Worm (Caenorhabditis elegans) whole organism, L3 larva: ENCODE data around the gene R02E12.4.

ENCODE experiments used
- egl-27 ChIP-seq: sonication (generic microtip); optimal IDR thresholded peaks from 4 replicates; lab custom pipeline; 2017; ENCODE audit warnings: missing biosample characterization, missing genetic modification reagents, missing genetic modification characterization
- fkh-10 ChIP-seq: sonication (generic microtip); optimal IDR thresholded peaks from 2 replicates; lab custom pipeline; 2017; ENCODE audit warnings: missing biosample characterization, missing genetic modification reagents, missing genetic modification characterization
- hmg-11 ChIP-seq: sonication (generic microtip); optimal IDR thresholded peaks from 2 replicates; lab custom pipeline; 2016; ENCODE audit warnings: missing genetic modification characterization, missing compliant biosample characterization
- lin-39 ChIP-seq: fragments of 150-350 bp; optimal IDR thresholded peaks from 2 replicates; lab custom pipeline; 2018; ENCODE audit warnings: missing biosample characterization, missing genetic modification reagents, missing genetic modification characterization
- sea-2 ChIP-seq: fragments of 150-350 bp; sonication (generic microtip); optimal IDR thresholded peaks from 4 replicates; lab custom pipeline; 2014; ENCODE audit warnings: missing biosample characterization, missing genetic modification reagents, missing genetic modification characterization

DNA sequence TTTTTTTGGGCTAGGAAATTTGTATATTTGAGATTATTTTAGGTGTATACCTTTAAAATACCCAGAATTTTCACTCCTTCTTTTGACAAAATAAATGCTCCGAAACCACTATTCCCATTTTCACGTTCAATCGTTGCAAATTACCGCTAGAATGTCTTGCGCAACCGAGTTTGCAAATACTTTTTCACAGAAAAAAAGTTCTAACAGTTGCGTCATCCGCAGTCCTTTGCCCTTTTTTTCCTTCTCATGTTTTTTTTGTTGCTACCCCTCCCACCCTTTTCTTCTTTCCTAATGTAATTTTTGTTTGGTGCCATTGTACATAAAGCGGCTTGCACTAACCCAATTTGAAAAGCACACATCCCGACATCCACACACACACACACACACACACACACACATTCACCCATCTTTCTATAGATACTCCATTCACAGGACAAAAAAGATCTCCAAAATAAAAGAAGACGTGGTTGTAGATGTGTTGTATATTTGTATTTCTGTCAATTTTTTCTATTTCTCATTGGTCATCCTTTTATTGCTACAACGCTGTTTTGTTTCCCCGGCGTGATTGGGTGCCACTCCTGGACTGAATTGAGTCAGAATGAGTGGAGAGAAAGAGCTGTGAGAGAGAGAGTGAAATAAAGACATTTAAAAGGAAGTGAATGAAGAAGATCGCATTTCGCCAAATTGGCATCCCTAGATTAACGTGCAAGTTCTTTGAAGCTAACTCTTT is 47.5 kb upstream of the R02E12.4 start:
- TF ChIP-seq egl-27 (tag; lab: Kevin White, UChicago) (no peak), hmg-11 (tag; lab: Kevin White, UChicago) (no peak), lin-39 (tag; lab: Kevin White, UChicago) (no peak), fkh-10 (GFP tag; lab: Kevin White, UChicago) (no peak), sea-2 (GFP tag; lab: Kevin White, UChicago) (no peak)
